Fruit fly (Drosophila melanogaster) whole organism, embryonic: ENCODE measurements around the gene CG5521.

Source experiments
- CG10274 ChIP-seq: fragments of 200-800 bp; sonication (Bioruptor generic); optimal IDR thresholded peaks from 3 replicates; lab custom pipeline; 2017; ENCODE audit warnings: missing biosample characterization, mild to moderate bottlenecking, missing genetic modification characterization
- CG13424 ChIP-seq: fragments of 200-800 bp; sonication (Bioruptor generic); optimal IDR thresholded peaks from 2 replicates; lab custom pipeline; 2019; ENCODE audit warnings: missing biosample characterization, mild to moderate bottlenecking, missing genetic modification characterization, moderate library complexity
- CG1603 ChIP-seq: fragments of 200-800 bp; sonication (Bioruptor generic); optimal IDR thresholded peaks from 2 replicates; lab custom pipeline; 2019; ENCODE audit warnings: missing biosample characterization, mild to moderate bottlenecking, missing genetic modification characterization, moderate library complexity
- CG6254 ChIP-seq: fragments of 200-800 bp; sonication (Bioruptor generic); optimal IDR thresholded peaks from 3 replicates; lab custom pipeline; 2017; ENCODE audit warnings: mild to moderate bottlenecking, missing biosample characterization, missing genetic modification reagents, missing genetic modification characterization
- CG8944 ChIP-seq: fragments of 200-800 bp; sonication (Bioruptor generic); optimal IDR thresholded peaks from 3 replicates; lab custom pipeline; 2016; ENCODE audit warnings: missing biosample characterization, missing genetic modification characterization
- Dp ChIP-seq: fragments of 200-800 bp; sonication (Bioruptor generic); optimal IDR thresholded peaks from 2 replicates; lab custom pipeline; 2018; ENCODE audit warnings: missing biosample characterization, mild to moderate bottlenecking, missing genetic modification characterization, moderate library complexity
- Hr78 ChIP-seq, 2 experiments: fragments of 200-800 bp in 1 of 2; fragments of >200 bp in 1 of 2; sonication (Bioruptor generic) in 1 of 2; optimal IDR thresholded peaks; 2 replicates each; lab custom pipeline; 2017 to 2019; ENCODE audit warnings: missing biosample characterization in 2 of 2, missing genetic modification characterization in 2 of 2, mild to moderate bottlenecking in 1 of 2, moderate library complexity in 1 of 2
- PHDP ChIP-seq: fragments of 200-800 bp; sonication (Bioruptor generic); optimal IDR thresholded peaks from 3 replicates; lab custom pipeline; 2018; ENCODE audit warnings: missing biosample characterization, mild to moderate bottlenecking, missing genetic modification characterization, moderate library complexity
- Poxn ChIP-seq: fragments of 200-800 bp; sonication (Bioruptor generic); IDR thresholded peaks from 2 replicates; pipeline ENCODE4 v1.3.6; 2022; ENCODE audit warnings: missing biosample characterization, missing genetic modification characterization
- bowl ChIP-seq: fragments of 200-800 bp; sonication (Bioruptor generic); IDR thresholded peaks from 2 replicates; pipeline ENCODE4 v1.3.6; 2022; ENCODE audit warnings: missing biosample characterization, missing genetic modification characterization
- jigr1 ChIP-seq: fragments of 200-800 bp; sonication (Bioruptor generic); IDR thresholded peaks from 3 replicates; pipeline ENCODE4 v1.3.6; 2022; ENCODE audit warnings: missing biosample characterization, missing genetic modification characterization
- mld ChIP-seq: fragments of 200-800 bp; sonication (Bioruptor generic); IDR thresholded peaks from 3 replicates; pipeline ENCODE4 v1.3.6; 2022; ENCODE audit warnings: missing biosample characterization, missing genetic modification characterization; ENCODE audit not compliant: partially characterized antibody
- schlank ChIP-seq: fragments of 200-800 bp; sonication (Bioruptor generic); optimal IDR thresholded peaks from 2 replicates; lab custom pipeline; 2018; ENCODE audit warnings: missing biosample characterization, mild to moderate bottlenecking, missing genetic modification characterization
- zfh1 ChIP-seq: fragments of 200-800 bp; sonication (Bioruptor generic); IDR thresholded peaks from 3 replicates; pipeline ENCODE4 v1.3.6; 2022; ENCODE audit warnings: missing biosample characterization, missing genetic modification characterization

dm6 chr3R:26989802-26990509 is 23.2 kb downstream of the CG5521 start, which contains the start of gene CG31076:
- no peak for TF ChIP-seq PHDP (tag; lab: Kevin White, UChicago)
- TF ChIP-seq CG8944 (GFP tag; lab: Kevin White, UChicago), result no peak
- TF ChIP-seq CG10274 (GFP tag; lab: Kevin White, UChicago), result no peak
- no peak for TF ChIP-seq Dp (GFP tag; lab: Kevin White, UChicago)
- TF ChIP-seq mld (GFP tag; lab: Robert Waterston, UW), result no peak
- no peak for TF ChIP-seq CG6254 (GFP tag; lab: Kevin White, UChicago)
- TF ChIP-seq schlank, result no peak
- no peak for TF ChIP-seq CG1603
- peak; percentile 49 for TF ChIP-seq CG13424
- TF ChIP-seq zfh1, result no peak
- TF ChIP-seq Poxn (GFP tag; lab: Robert Waterston, UW), result no peak
- TF ChIP-seq jigr1, result no peak
- TF ChIP-seq bowl (GFP tag; lab: Robert Waterston, UW), result no peak
- TF ChIP-seq Hr78 (GFP tag; optimal IDR thresholded peaks at IDR 0.05; lab: Kevin White, UChicago), result no peak
